Worm (Caenorhabditis elegans): ENCODE data around the gene nspb-10.

- TF ChIP-seq C16A3.4 (tag; optimal IDR thresholded peaks at IDR 0.05) (no peak), lsy-2 (tag; optimal IDR thresholded peaks at IDR 0.05) (no peak), jun-1 (tag; optimal IDR thresholded peaks at IDR 0.05) (no peak), ama-1 (optimal IDR thresholded peaks at IDR 0.05) (no peak), efl-1 (optimal IDR thresholded peaks at IDR 0.05) (no peak), efl-1 (GFP tag; optimal IDR thresholded peaks at IDR 0.05 in 1 of 2) (no peak), tlp-1 (tag; optimal IDR thresholded peaks at IDR 0.05) (no peak), nhr-77 (tag; optimal IDR thresholded peaks at IDR 0.05) (no peak), aha-1 (tag; optimal IDR thresholded peaks at IDR 0.05) (no peak), lin-15B (tag; optimal IDR thresholded peaks at IDR 0.05) (no peak)
Observed at ce11 chrII:14605026-14605425, 17.0 kb upstream of the nspb-10 start.

Data from whole organism, L1 larva.